Fruit fly (Drosophila melanogaster): Measurements from ENCODE around the gene ValRS-m.

The ValRS-m gene

dm6 chr3L:9004788-9005246, 40.2 kb upstream of the ValRS-m start, which contains the start of gene Doc3 (continued):
- TF ChIP-seq gcm (GFP tag; optimal IDR thresholded peaks at IDR 0.05) (peak; percentile 11), CG9797 (GFP tag; optimal IDR thresholded peaks at IDR 0.05) (no peak), HLHmδ (GFP tag; optimal IDR thresholded peaks at IDR 0.05) (peak; percentile 38), slbo (GFP tag; IDR thresholded peaks at IDR 0.05) (peak; percentile 23; the same call in 1 of the 2 replicates), z (GFP tag; IDR thresholded peaks at IDR 0.05) (peak; percentile 64; the same call in 1 of the 3 replicates), CG10267 (tag; optimal IDR thresholded peaks at IDR 0.05) (no peak), CG1832 (GFP tag; optimal IDR thresholded peaks at IDR 0.05) (peak; percentile 92), Deaf1 (tag; optimal IDR thresholded peaks at IDR 0.05) (peak; percentile 53), CkIIα-i1 (GFP tag; IDR thresholded peaks at IDR 0.05) (no peak), CG6175 (GFP tag; IDR thresholded peaks at IDR 0.05) (peak; percentile 67; the same call in 1 of the 3 replicates), Med (GFP tag) (peak; percentile 67), sens (GFP tag) (peak; percentile 69), CG32767 (GFP tag; IDR thresholded peaks at IDR 0.05) (peak; percentile 38; the same call in 1 of the 2 replicates), oc (tag; optimal IDR thresholded peaks at IDR 0.05) (peak; percentile 59), CG1602 (GFP tag; optimal IDR thresholded peaks at IDR 0.05) (no peak), kni (GFP tag; optimal IDR thresholded peaks at IDR 0.05) (peak; percentile 83), pfk (GFP tag; optimal IDR thresholded peaks at IDR 0.05) (peak; percentile 27), CG12391 (tag; optimal IDR thresholded peaks at IDR 0.05) (no peak), CG1233 (GFP tag; optimal IDR thresholded peaks at IDR 0.05) (no peak), CG2116 (GFP tag; optimal IDR thresholded peaks at IDR 0.05) (no peak), hth (optimal IDR thresholded peaks at IDR 0.05) (no peak), Scr (GFP tag; IDR thresholded peaks at IDR 0.05; ENCODE audit: partially characterized antibody) (peak; percentile 35; the same call in 1 of the 2 replicates), nmo (GFP tag; optimal IDR thresholded peaks at IDR 0.05) (no peak), rib (GFP tag; IDR thresholded peaks at IDR 0.05) (0 out of 2 replicates have a peak, but pooled peaks have one; percentile 36), CG10274 (GFP tag; optimal IDR thresholded peaks at IDR 0.05) (no peak), Dll (GFP tag; IDR thresholded peaks at IDR 0.05; ENCODE audit: partially characterized antibody) (0 out of 4 replicates have a peak, but pooled peaks have one; percentile 44), ci (GFP tag; IDR thresholded peaks at IDR 0.05) (peak; percentile 39; the same call in 1 of the 3 replicates), CG15479 (GFP tag; optimal IDR thresholded peaks at IDR 0.05) (peak; percentile 92), CG34224 (GFP tag; IDR thresholded peaks at IDR 0.05; ENCODE audit: partially characterized antibody) (0 out of 3 replicates have a peak, but pooled peaks have one; percentile 17), NfI (GFP tag; optimal IDR thresholded peaks at IDR 0.05) (no peak), GATAe (GFP tag; conservative IDR thresholded peaks at IDR 0.05) (peak; percentile 82), vnd (GFP tag; IDR thresholded peaks at IDR 0.05; ENCODE audit: partially characterized antibody) (peak; percentile 50; the same call in 1 of the 3 replicates), grn (GFP tag; optimal IDR thresholded peaks at IDR 0.05) (peak; percentile 75), Sox100B (GFP tag; optimal IDR thresholded peaks at IDR 0.05) (no peak), HLH4C (GFP tag; IDR thresholded peaks at IDR 0.05; ENCODE audit: partially characterized antibody) (0 out of 3 replicates have a peak, but pooled peaks have one; percentile 41), pros (GFP tag; optimal IDR thresholded peaks at IDR 0.05) (peak; percentile 46), bbx (GFP tag; IDR thresholded peaks at IDR 0.05; ENCODE audit: partially characterized antibody) (0 out of 2 replicates have a peak, but pooled peaks have one; percentile 36), Trl (optimal IDR thresholded peaks at IDR 0.05) (peak; percentile 49 to 60), Trl (GFP tag; optimal IDR thresholded peaks at IDR 0.05) (no peak), B-H1 (GFP tag; IDR thresholded peaks at IDR 0.05) (no peak), CG17829 (tag; optimal IDR thresholded peaks at IDR 0.05) (peak; percentile 68), ssp (GFP tag; IDR thresholded peaks at IDR 0.05) (no peak), sr (GFP tag; IDR thresholded peaks at IDR 0.05) (peak; percentile 65; the same call in 1 of the 3 replicates), Elba2 (GFP tag; optimal IDR thresholded peaks at IDR 0.05) (no peak), CG5953 (GFP tag; IDR thresholded peaks at IDR 0.05) (no peak), kah (GFP tag; optimal IDR thresholded peaks at IDR 0.05) (peak; percentile 28), sd (tag; optimal IDR thresholded peaks at IDR 0.05) (peak; percentile 70), twi (tag; optimal IDR thresholded peaks at IDR 0.05) (peak; percentile 66), CG3726 (GFP tag; IDR thresholded peaks at IDR 0.05) (no peak), phol (tag; optimal IDR thresholded peaks at IDR 0.05) (peak; percentile 82)

Data from whole organism, embryonic.